Worm (Caenorhabditis elegans) whole organism, L2 larva: ENCODE data around the gene gta-1.

Experiments used
- F13H6.1 ChIP-seq: sonication (generic microtip); optimal IDR thresholded peaks from 2 replicates; lab custom pipeline; 2016; ENCODE audit warnings: missing genetic modification characterization, missing compliant biosample characterization
- ama-1 ChIP-seq: fragments of 150-350 bp; optimal IDR thresholded peaks from 2 replicates; lab custom pipeline; 2018; ENCODE audit warnings: inconsistent platforms
- blmp-1 ChIP-seq: sonication (generic microtip); optimal IDR thresholded peaks from 2 replicates; lab custom pipeline; 2017; ENCODE audit warnings: missing genetic modification characterization, mild to moderate bottlenecking, missing compliant biosample characterization, antibody characterized with exemption, moderate library complexity; ENCODE audit not compliant: insufficient read depth
- ceh-16 ChIP-seq: fragments of 150-350 bp; optimal IDR thresholded peaks from 2 replicates; lab custom pipeline; 2014; ENCODE audit warnings: missing biosample characterization, missing genetic modification characterization
- elt-3 ChIP-seq: sonication (generic microtip); optimal IDR thresholded peaks from 2 replicates; lab custom pipeline; 2017; ENCODE audit warnings: missing biosample characterization, missing genetic modification characterization
- mdl-1 ChIP-seq, 2 experiments: fragments of 150-350 bp in 1 of 2; sonication (generic microtip) in 1 of 2; optimal IDR thresholded peaks; 2 replicates each; lab custom pipeline; 2017; ENCODE audit warnings: missing biosample characterization in 2 of 2, missing genetic modification characterization in 2 of 2
- nhr-25 ChIP-seq: fragments of 150-350 bp; sonication (generic microtip); optimal IDR thresholded peaks from 3 replicates; lab custom pipeline; 2014; ENCODE audit warnings: missing biosample characterization, missing genetic modification characterization
- nhr-6 ChIP-seq: fragments of 150-350 bp; optimal IDR thresholded peaks from 2 replicates; lab custom pipeline; 2014; ENCODE audit warnings: missing biosample characterization, missing genetic modification characterization
- skn-1 ChIP-seq: sonication (generic microtip); optimal IDR thresholded peaks from 2 replicates; lab custom pipeline; 2017; ENCODE audit warnings: missing biosample characterization, missing genetic modification characterization
- snpc-4 ChIP-seq: fragments of 150-350 bp; optimal IDR thresholded peaks from 2 replicates; lab custom pipeline; 2014; ENCODE audit warnings: missing biosample characterization, missing genetic modification characterization
- unc-62 ChIP-seq: fragments of 150-350 bp; optimal IDR thresholded peaks from 2 replicates; lab custom pipeline; 2014; ENCODE audit warnings: missing biosample characterization, missing genetic modification reagents, missing genetic modification characterization
- ztf-1 ChIP-seq: fragments of 200-800 bp; sonication (Bioruptor generic); conservative IDR thresholded peaks from 2 replicates; pipeline ENCODE4 v1.3.6; 2022; ENCODE audit warnings: missing genetic modification characterization, missing compliant biosample characterization

DNA sequence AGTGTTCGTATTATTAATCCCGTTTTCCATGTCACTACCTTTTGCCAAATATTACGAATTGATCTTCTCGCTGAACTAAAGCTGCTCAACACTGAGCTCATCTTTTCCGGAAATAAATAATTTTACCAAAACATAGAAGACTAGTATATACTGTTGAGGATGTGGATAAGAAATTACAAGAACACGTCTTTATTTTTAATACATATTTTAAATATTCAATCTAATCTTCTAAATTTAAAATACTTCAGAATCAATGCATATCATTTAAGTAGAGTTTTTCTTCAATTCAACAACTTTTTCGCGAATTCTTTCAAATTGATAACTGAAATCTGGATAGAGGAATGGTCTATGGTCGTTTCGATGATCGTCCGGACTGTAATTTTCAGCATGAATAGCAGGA, 34.4 kb downstream of the gta-1 start, which contains the start of gene abt-1:
- no peak for TF ChIP-seq ztf-1 (GFP tag; lab: Robert Waterston, UW)
- TF ChIP-seq snpc-4 (tag; lab: Kevin White, UChicago), result no peak
- TF ChIP-seq unc-62 (GFP tag; lab: Kevin White, UChicago), result no peak
- no peak for TF ChIP-seq ceh-16 (tag; lab: Kevin White, UChicago)
- no peak for TF ChIP-seq skn-1 (tag; lab: Kevin White, UChicago)
- TF ChIP-seq elt-3, result no peak
- TF ChIP-seq blmp-1, result no peak
- no peak for TF ChIP-seq ama-1
- no peak for TF ChIP-seq nhr-6 (tag; lab: Kevin White, UChicago)
- no peak for TF ChIP-seq nhr-25 (tag; lab: Kevin White, UChicago)
- no peak for TF ChIP-seq F13H6.1 (tag; lab: Kevin White, UChicago)
- TF ChIP-seq mdl-1 (tag; optimal IDR thresholded peaks at IDR 0.05; lab: Kevin White, UChicago), result no peak
